Fruit fly (Drosophila melanogaster): ENCODE data around the gene Obp22a.

Gene Obp22a

dm6 chr2L:1980708-1981339 is 11.1 kb downstream of the Obp22a start, which contains the start of the genes CG15356 and CG15362 (continued):
- peak; percentile 39 for TF ChIP-seq PHDP (tag; optimal IDR thresholded peaks at IDR 0.05)
- peak; percentile 99 for TF ChIP-seq CG7963 (GFP tag; IDR thresholded peaks at IDR 0.05; ENCODE audit: partially characterized antibody)
- TF ChIP-seq chinmo (GFP tag; IDR thresholded peaks at IDR 0.05; ENCODE audit: partially characterized antibody): peak; percentile 99
- TF ChIP-seq gt (GFP tag; IDR thresholded peaks at IDR 0.05): no peak
- TF ChIP-seq NC2β (GFP tag; optimal IDR thresholded peaks at IDR 0.05): no peak
- peak; percentile 19 for TF ChIP-seq CG17829 (tag; optimal IDR thresholded peaks at IDR 0.05)
- no peak for TF ChIP-seq luna (GFP tag; optimal IDR thresholded peaks at IDR 0.05)
- no peak for TF ChIP-seq CG15269 (tag; optimal IDR thresholded peaks at IDR 0.05)
- peak; percentile 85 for TF ChIP-seq Sry-δ (GFP tag; optimal IDR thresholded peaks at IDR 0.05)
- TF ChIP-seq so (GFP tag; IDR thresholded peaks at IDR 0.05): no peak
- TF ChIP-seq Bgb (GFP tag; IDR thresholded peaks at IDR 0.05; ENCODE audit: partially characterized antibody): peak; percentile 99
- TF ChIP-seq CTCF (GFP tag; optimal IDR thresholded peaks at IDR 0.05): peak; percentile 17
- TF ChIP-seq BtbVII (GFP tag; optimal IDR thresholded peaks at IDR 0.05): peak; percentile 17
- TF ChIP-seq Gsc (GFP tag; IDR thresholded peaks at IDR 0.05): no peak
- no peak for TF ChIP-seq ash1 (GFP tag; optimal IDR thresholded peaks at IDR 0.05)
- TF ChIP-seq CG10147 (GFP tag; optimal IDR thresholded peaks at IDR 0.05): peak; percentile 5
- peak; percentile 6 for TF ChIP-seq ems (GFP tag; optimal IDR thresholded peaks at IDR 0.05)
- TF ChIP-seq CG17328 (GFP tag; IDR thresholded peaks at IDR 0.05): no peak
- TF ChIP-seq nerfin-2 (GFP tag; IDR thresholded peaks at IDR 0.05; ENCODE audit: partially characterized antibody): peak; percentile 99
- TF ChIP-seq CG13424 (tag; optimal IDR thresholded peaks at IDR 0.05): peak; percentile 19
- no peak for TF ChIP-seq CG2889 (GFP tag; IDR thresholded peaks at IDR 0.05)
- TF ChIP-seq CG13287 (GFP tag; IDR thresholded peaks at IDR 0.05; ENCODE audit: partially characterized antibody): peak; percentile 99
- TF ChIP-seq Fer2 (tag; optimal IDR thresholded peaks at IDR 0.05): peak; percentile 8
- TF ChIP-seq CG1647 (GFP tag; optimal IDR thresholded peaks at IDR 0.05): peak; percentile 20
- no peak for TF ChIP-seq cato (GFP tag; optimal IDR thresholded peaks at IDR 0.05; ENCODE audit: borderline replicate concordance)
- TF ChIP-seq cad (GFP tag; optimal IDR thresholded peaks at IDR 0.05): no peak
- peak; percentile 45 for TF ChIP-seq CG13775 (GFP tag; optimal IDR thresholded peaks at IDR 0.05)
- TF ChIP-seq cas (GFP tag; IDR thresholded peaks at IDR 0.05): no peak
- TF ChIP-seq sqz (GFP tag; optimal IDR thresholded peaks at IDR 0.05): no peak
- TF ChIP-seq Nf-YC (tag; optimal IDR thresholded peaks at IDR 0.05): peak; percentile 29
- peak; percentile 8 for TF ChIP-seq CG17186 (GFP tag; optimal IDR thresholded peaks at IDR 0.05)
- peak; percentile 96 for TF ChIP-seq Elba2 (GFP tag; optimal IDR thresholded peaks at IDR 0.05)
- peak; percentile 20; the same call in 1 of the 2 replicates for TF ChIP-seq CG9215 (GFP tag; IDR thresholded peaks at IDR 0.05)
- no peak for TF ChIP-seq CG7839 (tag; optimal IDR thresholded peaks at IDR 0.05)
- TF ChIP-seq CG3726 (GFP tag; IDR thresholded peaks at IDR 0.05): no peak
- TF ChIP-seq Fer1 (GFP tag; optimal IDR thresholded peaks at IDR 0.05): peak; percentile 30
- no peak for TF ChIP-seq CG3838 (GFP tag; optimal IDR thresholded peaks at IDR 0.05)
- peak; percentile 60 for TF ChIP-seq CG11456 (GFP tag; IDR thresholded peaks at IDR 0.05)
- TF ChIP-seq Doc3 (GFP tag; IDR thresholded peaks at IDR 0.05; ENCODE audit: partially characterized antibody): peak; percentile 95
- TF ChIP-seq gro (GFP tag; optimal IDR thresholded peaks at IDR 0.05): peak; percentile 9
- no peak for TF ChIP-seq CG10654 (GFP tag; optimal IDR thresholded peaks at IDR 0.05)
- TF ChIP-seq stc (GFP tag; IDR thresholded peaks at IDR 0.05): no peak
- no peak for TF ChIP-seq B-H2 (GFP tag; optimal IDR thresholded peaks at IDR 0.05)
- TF ChIP-seq CG1529 (GFP tag; optimal IDR thresholded peaks at IDR 0.05): no peak
- no peak for TF ChIP-seq tgo (GFP tag; IDR thresholded peaks at IDR 0.05)
- peak; percentile 73 for TF ChIP-seq E2f2 (GFP tag; IDR thresholded peaks at IDR 0.05)
- TF ChIP-seq tna (GFP tag; IDR thresholded peaks at IDR 0.05; ENCODE audit: partially characterized antibody): peak; percentile 98
- no peak for TF ChIP-seq CG11723 (GFP tag; optimal IDR thresholded peaks at IDR 0.05)
- no peak for TF ChIP-seq Chrac-16 (GFP tag; optimal IDR thresholded peaks at IDR 0.05)
- peak; percentile 39 for TF ChIP-seq Hr3 (GFP tag; optimal IDR thresholded peaks at IDR 0.05)
- TF ChIP-seq CG6654 (GFP tag; optimal IDR thresholded peaks at IDR 0.05): no peak

Measured in whole organism, embryonic.